Fruit fly (Drosophila melanogaster) S2 (cell line): ENCODE data around the gene CG14286.

Experiments
- CG8478 ChIP-seq: fragments of >200 bp; optimal IDR thresholded peaks from 2 replicates; lab custom pipeline; 2018
- CTCF ChIP-seq, 2 experiments: fragments of >200 bp; optimal IDR thresholded peaks; 2 replicates each; lab custom pipeline; 2018

dm6 chr3R:18978709-18979108 lies 45.2 kb upstream of the CG14286 start, which contains the start of gene euc:
- TF ChIP-seq CG8478 (no peak), CTCF (optimal IDR thresholded peaks at IDR 0.05; lab: Kevin White, UChicago) (no peak)
